Fruit fly (Drosophila melanogaster): Measurements from ENCODE around the gene CG9784.
A peak's percentile ranks its signal among the peaks of the same experiment; 100 is the strongest.

CG9784 gene

dm6 chrX:16640260-16641100 is 41.5 kb upstream of the CG9784 start, which contains the start of the genes SNRPG and mthl1 (continued):
- TF ChIP-seq CG6175 (GFP tag; IDR thresholded peaks at IDR 0.05): peak; percentile 88
- TF ChIP-seq slp2 (GFP tag; optimal IDR thresholded peaks at IDR 0.05): peak; percentile 1
- no peak for TF ChIP-seq Lpt (GFP tag; optimal IDR thresholded peaks at IDR 0.05)
- peak; percentile 69 for TF ChIP-seq E2f2 (GFP tag; IDR thresholded peaks at IDR 0.05)
- TF ChIP-seq Myb (GFP tag; optimal IDR thresholded peaks at IDR 0.05): peak; percentile 43
- TF ChIP-seq bab2 (GFP tag; optimal IDR thresholded peaks at IDR 0.05): peak; percentile 82
- peak; percentile 43 for TF ChIP-seq sug (tag; optimal IDR thresholded peaks at IDR 0.05)
- peak; percentile 46 for TF ChIP-seq CG10543 (GFP tag; optimal IDR thresholded peaks at IDR 0.05)
- peak; percentile 83 for TF ChIP-seq sens (GFP tag)
- TF ChIP-seq lab (GFP tag; optimal IDR thresholded peaks at IDR 0.05): peak; percentile 81
- no peak for TF ChIP-seq mld (GFP tag; IDR thresholded peaks at IDR 0.05; ENCODE audit: partially characterized antibody)
- peak; percentile 92 for TF ChIP-seq CG2889 (GFP tag; IDR thresholded peaks at IDR 0.05)
- TF ChIP-seq CG1647 (GFP tag; optimal IDR thresholded peaks at IDR 0.05): peak; percentile 52
- TF ChIP-seq CG3726 (GFP tag; IDR thresholded peaks at IDR 0.05): peak; percentile 91
- peak; percentile 74 for TF ChIP-seq croc (GFP tag; conservative IDR thresholded peaks at IDR 0.05)
- no peak for TF ChIP-seq Trl (optimal IDR thresholded peaks at IDR 0.05)
- TF ChIP-seq Trl (GFP tag; optimal IDR thresholded peaks at IDR 0.05): peak; percentile 71
- TF ChIP-seq CG17186 (GFP tag; optimal IDR thresholded peaks at IDR 0.05): peak; percentile 94
- TF ChIP-seq Vsx1 (GFP tag; optimal IDR thresholded peaks at IDR 0.05): no peak
- peak; percentile 88 for TF ChIP-seq CG17328 (GFP tag; IDR thresholded peaks at IDR 0.05)
- TF ChIP-seq esg (GFP tag; conservative IDR thresholded peaks at IDR 0.05): peak; percentile 94
- no peak for TF ChIP-seq ash1 (GFP tag; optimal IDR thresholded peaks at IDR 0.05)
- no peak for TF ChIP-seq CG15011 (GFP tag; optimal IDR thresholded peaks at IDR 0.05)
- peak; percentile 92 for TF ChIP-seq tgo (GFP tag; IDR thresholded peaks at IDR 0.05)
- peak; percentile 37 for TF ChIP-seq nerfin-1 (tag; optimal IDR thresholded peaks at IDR 0.05)
- TF ChIP-seq CG12659 (GFP tag; optimal IDR thresholded peaks at IDR 0.05): peak; percentile 86
- TF ChIP-seq CG8359 (GFP tag; optimal IDR thresholded peaks at IDR 0.05; ENCODE audit: borderline replicate concordance): no peak
- no peak for TF ChIP-seq h (optimal IDR thresholded peaks at IDR 0.05)
- TF ChIP-seq PHDP (tag; optimal IDR thresholded peaks at IDR 0.05): peak; percentile 53
- TF ChIP-seq Hr3 (GFP tag; optimal IDR thresholded peaks at IDR 0.05): peak; percentile 45
- peak; percentile 38 for TF ChIP-seq CG8388 (GFP tag; optimal IDR thresholded peaks at IDR 0.05)
- TF ChIP-seq gsb (GFP tag; IDR thresholded peaks at IDR 0.05): peak; percentile 84
- TF ChIP-seq cwo (GFP tag; optimal IDR thresholded peaks at IDR 0.05): peak; percentile 35
- TF ChIP-seq NC2α (GFP tag; optimal IDR thresholded peaks at IDR 0.05): peak; percentile 52
- TF ChIP-seq TFAM (GFP tag; optimal IDR thresholded peaks at IDR 0.05): no peak
- peak; percentile 16 for TF ChIP-seq Max (GFP tag; optimal IDR thresholded peaks at IDR 0.05)
- peak; percentile 68 for TF ChIP-seq CG10654 (GFP tag; optimal IDR thresholded peaks at IDR 0.05)
- TF ChIP-seq Drgx (GFP tag; IDR thresholded peaks at IDR 0.05): peak; percentile 88
- TF ChIP-seq CG15601 (tag; optimal IDR thresholded peaks at IDR 0.05): no peak
- TF ChIP-seq CG6813 (GFP tag; optimal IDR thresholded peaks at IDR 0.05): no peak
- TF ChIP-seq Ravus (GFP tag; IDR thresholded peaks at IDR 0.05): peak; percentile 78
- peak; percentile 56 for TF ChIP-seq YL-1 (GFP tag; optimal IDR thresholded peaks at IDR 0.05)
- peak; percentile 19 for TF ChIP-seq HLHmδ (GFP tag; optimal IDR thresholded peaks at IDR 0.05)
- peak; percentile 31 for TF ChIP-seq nom (GFP tag; optimal IDR thresholded peaks at IDR 0.05)
- peak; percentile 77 for TF ChIP-seq shn (GFP tag; optimal IDR thresholded peaks at IDR 0.05)
- peak; percentile 75 for TF ChIP-seq maf-S (GFP tag; optimal IDR thresholded peaks at IDR 0.05)
- TF ChIP-seq MTF-1 (GFP tag; optimal IDR thresholded peaks at IDR 0.05; ENCODE audit: borderline replicate concordance): no peak
- TF ChIP-seq Spps (tag; optimal IDR thresholded peaks at IDR 0.05): peak; percentile 13
- peak; percentile 74 for TF ChIP-seq CG15269 (tag; optimal IDR thresholded peaks at IDR 0.05)
- TF ChIP-seq CG30403 (GFP tag; optimal IDR thresholded peaks at IDR 0.05): peak; percentile 86
